Worm (Caenorhabditis elegans) whole organism, L4 larva: ENCODE results near the gene ZK666.11.

ENCODE experiments used
- ceh-82 ChIP-seq: sonication (generic microtip); optimal IDR thresholded peaks from 2 replicates; lab custom pipeline; 2017; ENCODE audit warnings: missing biosample characterization, missing genetic modification characterization
- ces-1 ChIP-seq: fragments of 150-350 bp; sonication (generic microtip); optimal IDR thresholded peaks from 4 replicates; lab custom pipeline; 2014; ENCODE audit warnings: missing biosample characterization, missing genetic modification reagents, missing genetic modification characterization
- gei-8 ChIP-seq: fragments of 200-800 bp; sonication (Bioruptor generic); optimal IDR thresholded peaks from 2 replicates; lab custom pipeline; 2018; ENCODE audit warnings: mild to moderate bottlenecking, missing genetic modification characterization, missing compliant biosample characterization
- lin-15B ChIP-seq: fragments of 150-350 bp; sonication (generic microtip); optimal IDR thresholded peaks from 3 replicates; lab custom pipeline; 2014; ENCODE audit warnings: missing biosample characterization, missing genetic modification characterization
- lin-39 ChIP-seq: fragments of 150-350 bp; optimal IDR thresholded peaks from 2 replicates; lab custom pipeline; 2014; ENCODE audit warnings: missing biosample characterization, missing genetic modification reagents, missing genetic modification characterization
- mdt-29 ChIP-seq: fragments of 200-800 bp; sonication (Bioruptor generic); IDR thresholded peaks from 2 replicates; pipeline ENCODE4 v1.3.6; 2022; ENCODE audit warnings: missing genetic modification reagents, missing genetic modification characterization, missing compliant biosample characterization
- nhr-11 ChIP-seq: fragments of 150-350 bp; optimal IDR thresholded peaks from 2 replicates; lab custom pipeline; 2014; ENCODE audit warnings: missing biosample characterization, missing genetic modification characterization
- nhr-237 ChIP-seq: sonication (generic microtip); optimal IDR thresholded peaks from 2 replicates; lab custom pipeline; 2017; ENCODE audit warnings: missing biosample characterization, missing genetic modification characterization
- nhr-6 ChIP-seq: fragments of 150-350 bp; optimal IDR thresholded peaks from 2 replicates; lab custom pipeline; 2014; ENCODE audit warnings: missing biosample characterization, missing genetic modification characterization
- nhr-76 ChIP-seq: fragments of 150-350 bp; optimal IDR thresholded peaks from 2 replicates; lab custom pipeline; 2014; ENCODE audit warnings: missing biosample characterization, missing genetic modification characterization
- nhr-77 ChIP-seq: fragments of 150-350 bp; optimal IDR thresholded peaks from 2 replicates; lab custom pipeline; 2014; ENCODE audit warnings: missing biosample characterization, missing genetic modification characterization
- pqm-1 ChIP-seq: sonication (generic microtip); optimal IDR thresholded peaks from 2 replicates; lab custom pipeline; 2017; ENCODE audit warnings: missing biosample characterization, missing genetic modification characterization
- rbr-2 ChIP-seq: sonication (generic microtip); optimal IDR thresholded peaks from 2 replicates; lab custom pipeline; 2016; ENCODE audit warnings: missing genotype, missing genetic modification characterization, missing compliant biosample characterization
- zfp-2 ChIP-seq: sonication (generic microtip); optimal IDR thresholded peaks from 2 replicates; lab custom pipeline; 2016; ENCODE audit warnings: mild to moderate bottlenecking, missing genetic modification characterization, missing compliant biosample characterization

- TF ChIP-seq ceh-82 (tag; lab: Kevin White, UChicago): no peak
- TF ChIP-seq zfp-2: no peak
- TF ChIP-seq nhr-77 (tag; lab: Kevin White, UChicago): no peak
- TF ChIP-seq pqm-1 (tag; lab: Kevin White, UChicago): no peak
- no peak for TF ChIP-seq nhr-76 (tag; lab: Kevin White, UChicago)
- TF ChIP-seq mdt-29: no peak
- no peak for TF ChIP-seq nhr-6
- TF ChIP-seq lin-39 (tag; lab: Kevin White, UChicago): no peak
- no peak for TF ChIP-seq rbr-2
- no peak for TF ChIP-seq nhr-11
- TF ChIP-seq ces-1: no peak
- no peak for TF ChIP-seq nhr-237 (tag; lab: Kevin White, UChicago)
- no peak for TF ChIP-seq gei-8 (GFP tag; lab: Kevin White, UChicago)
- TF ChIP-seq lin-15B (tag; lab: Kevin White, UChicago): no peak
These were observed 6.3 kb upstream of the ZK666.11 start, which contains the start of gene clec-58 for ce11 chrII:10476039-10476438.
